Fruit fly (Drosophila melanogaster) whole organism, embryonic: ENCODE results near the gene CG32551.

ENCODE experiments used
- Atf6 ChIP-seq: fragments of 200-800 bp; sonication (Bioruptor generic); IDR thresholded peaks from 2 replicates; pipeline ENCODE4 v1.3.6; 2022; ENCODE audit warnings: missing biosample characterization, missing genetic modification characterization
- CG1024 ChIP-seq: fragments of 200-800 bp; sonication (Bioruptor generic); IDR thresholded peaks from 2 replicates; pipeline ENCODE4 v1.3.6; 2022; ENCODE audit warnings: missing biosample characterization, missing genetic modification characterization
- CG13894 ChIP-seq: fragments of 200-800 bp; sonication (Bioruptor generic); optimal IDR thresholded peaks from 3 replicates; lab custom pipeline; 2018; ENCODE audit warnings: missing biosample characterization, mild to moderate bottlenecking, missing genetic modification characterization, moderate library complexity
- CG15269 ChIP-seq: fragments of 200-800 bp; sonication (Bioruptor generic); optimal IDR thresholded peaks from 2 replicates; lab custom pipeline; 2018; ENCODE audit warnings: missing biosample characterization, mild to moderate bottlenecking, missing genetic modification characterization, moderate library complexity
- CG1529 ChIP-seq: fragments of 200-800 bp; sonication (Bioruptor generic); optimal IDR thresholded peaks from 3 replicates; lab custom pipeline; 2018; ENCODE audit warnings: missing biosample characterization, missing genetic modification characterization
- CG15601 ChIP-seq: fragments of 200-800 bp; sonication (Bioruptor generic); optimal IDR thresholded peaks from 3 replicates; lab custom pipeline; 2019; ENCODE audit warnings: missing biosample characterization, mild to moderate bottlenecking, missing genetic modification characterization, moderate library complexity
- CG1647 ChIP-seq: fragments of 200-800 bp; sonication (Bioruptor generic); optimal IDR thresholded peaks from 3 replicates; lab custom pipeline; 2016; ENCODE audit warnings: missing biosample characterization, missing genetic modification characterization
- CG16813 ChIP-seq: fragments of 200-800 bp; sonication (Bioruptor generic); IDR thresholded peaks from 3 replicates; pipeline ENCODE4 v1.3.6; 2022; ENCODE audit warnings: missing biosample characterization, missing genetic modification characterization; ENCODE audit not compliant: partially characterized antibody
- CG16863 ChIP-seq: fragments of 200-800 bp; sonication (Bioruptor generic); optimal IDR thresholded peaks from 3 replicates; lab custom pipeline; 2016; ENCODE audit warnings: missing biosample characterization, missing genetic modification characterization
- CG17361 ChIP-seq: fragments of 200-800 bp; sonication (Bioruptor generic); IDR thresholded peaks from 3 replicates; pipeline ENCODE4 v1.3.6; 2022; ENCODE audit warnings: missing biosample characterization, missing genetic modification characterization
- CG17385 ChIP-seq: fragments of 200-800 bp; sonication (Bioruptor generic); optimal IDR thresholded peaks from 3 replicates; lab custom pipeline; 2018; ENCODE audit warnings: missing biosample characterization, mild to moderate bottlenecking, missing genetic modification characterization
- CG18619 ChIP-seq: fragments of 200-800 bp; sonication (Bioruptor generic); optimal IDR thresholded peaks from 3 replicates; lab custom pipeline; 2017; ENCODE audit warnings: missing biosample characterization, mild to moderate bottlenecking, missing genetic modification characterization
- CG31224 ChIP-seq: fragments of 200-800 bp; sonication (Bioruptor generic); IDR thresholded peaks from 2 replicates; pipeline ENCODE4 v1.3.6; 2022; ENCODE audit warnings: missing biosample characterization, missing genetic modification characterization
- CG32532 ChIP-seq: fragments of 200-800 bp; sonication (Bioruptor generic); IDR thresholded peaks from 2 replicates; pipeline ENCODE4 v1.3.6; 2022; ENCODE audit warnings: missing biosample characterization, missing genetic modification characterization
- CG3281 ChIP-seq: fragments of 200-800 bp; sonication (Bioruptor generic); optimal IDR thresholded peaks from 3 replicates; lab custom pipeline; 2017; ENCODE audit warnings: missing biosample characterization, mild to moderate bottlenecking, missing genetic modification characterization
- CG4328 ChIP-seq: fragments of 200-800 bp; sonication (Bioruptor generic); optimal IDR thresholded peaks from 3 replicates; lab custom pipeline; 2017; ENCODE audit warnings: missing biosample characterization, missing genetic modification reagents, missing genetic modification characterization
- CG6272 ChIP-seq: fragments of 200-800 bp; sonication (Bioruptor generic); IDR thresholded peaks from 2 replicates; pipeline ENCODE4 v1.3.6; 2022; ENCODE audit warnings: missing biosample characterization, missing genetic modification characterization
- CG6813 ChIP-seq: fragments of 200-800 bp; sonication (Bioruptor generic); optimal IDR thresholded peaks from 2 replicates; lab custom pipeline; 2017; ENCODE audit warnings: missing biosample characterization, missing genetic modification characterization, mild to moderate bottlenecking, moderate library complexity, missing genetic modification reagents
- CG6854 ChIP-seq: fragments of 200-800 bp; sonication (Bioruptor generic); optimal IDR thresholded peaks from 3 replicates; lab custom pipeline; 2017; ENCODE audit warnings: missing biosample characterization, mild to moderate bottlenecking, missing genetic modification characterization
- CG8281 ChIP-seq: fragments of 200-800 bp; sonication (Bioruptor generic); optimal IDR thresholded peaks from 2 replicates; lab custom pipeline; 2018; ENCODE audit warnings: missing biosample characterization, mild to moderate bottlenecking, missing genetic modification characterization, moderate library complexity
- CG9797 ChIP-seq: fragments of 200-800 bp; sonication (Bioruptor generic); optimal IDR thresholded peaks from 3 replicates; lab custom pipeline; 2018; ENCODE audit warnings: missing biosample characterization, mild to moderate bottlenecking, missing genetic modification characterization
- CHES-1-like ChIP-seq: fragments of 200-800 bp; sonication (Bioruptor generic); optimal IDR thresholded peaks from 2 replicates; lab custom pipeline; 2016; ENCODE audit warnings: missing biosample characterization, missing genetic modification characterization
- Camta ChIP-seq: fragments of 200-800 bp; sonication (Bioruptor generic); optimal IDR thresholded peaks from 2 replicates; lab custom pipeline; 2016; ENCODE audit warnings: missing biosample characterization, missing genetic modification characterization
- Doc2 ChIP-seq: fragments of 200-800 bp; sonication (Bioruptor generic); IDR thresholded peaks from 2 replicates; pipeline ENCODE4 v1.3.6; 2022; ENCODE audit warnings: missing biosample characterization, missing genetic modification characterization
- ERR ChIP-seq: fragments of 200-800 bp; sonication (Bioruptor generic); optimal IDR thresholded peaks from 2 replicates; lab custom pipeline; 2016; ENCODE audit warnings: missing biosample characterization, missing genetic modification characterization
- Ets65A ChIP-seq: fragments of 200-800 bp; sonication (Bioruptor generic); peaks from one replicate; lab custom pipeline; 2016; ENCODE audit warnings: missing biosample characterization, missing genetic modification characterization
- Gug ChIP-seq: fragments of 200-800 bp; sonication (Bioruptor generic); IDR thresholded peaks from 4 replicates; pipeline ENCODE4 v1.3.6; 2022; ENCODE audit warnings: missing biosample characterization, missing genetic modification characterization
- Lpt ChIP-seq: fragments of >200 bp; optimal IDR thresholded peaks from 2 replicates; lab custom pipeline; 2018; ENCODE audit warnings: missing biosample characterization, missing genetic modification characterization
- NfI ChIP-seq: fragments of 200-800 bp; sonication (Bioruptor generic); optimal IDR thresholded peaks from 3 replicates; lab custom pipeline; 2018; ENCODE audit warnings: missing biosample characterization, mild to moderate bottlenecking, missing genetic modification characterization, moderate library complexity
- Pdp1 ChIP-seq, 2 experiments: fragments of 200-800 bp; sonication (Bioruptor generic); optimal IDR thresholded peaks; 3 replicates each; lab custom pipeline; 2016; ENCODE audit warnings: missing biosample characterization in 2 of 2, missing genetic modification characterization in 2 of 2, mild to moderate bottlenecking in 1 of 2, moderate library complexity in 1 of 2
- Rfx ChIP-seq: fragments of 200-800 bp; sonication (Bioruptor generic); IDR thresholded peaks from 2 replicates; pipeline ENCODE4 v1.3.6; 2022; ENCODE audit warnings: missing biosample characterization, missing genetic modification characterization
- Six4 ChIP-seq: fragments of 200-800 bp; sonication (Bioruptor generic); optimal IDR thresholded peaks from 2 replicates; lab custom pipeline; 2016; ENCODE audit warnings: missing biosample characterization, missing genetic modification characterization
- Ssrp ChIP-seq: fragments of 200-800 bp; sonication (Bioruptor generic); optimal IDR thresholded peaks from 2 replicates; lab custom pipeline; 2018; ENCODE audit warnings: missing biosample characterization, mild to moderate bottlenecking, missing genetic modification characterization, moderate library complexity
- chif ChIP-seq, 2 experiments: fragments of 200-800 bp; sonication (Bioruptor generic); optimal IDR thresholded peaks; 3 replicates each; lab custom pipeline; 2016; ENCODE audit warnings: missing biosample characterization in 2 of 2, missing genetic modification characterization in 2 of 2
- disco-r ChIP-seq: fragments of 200-800 bp; sonication (Bioruptor generic); optimal IDR thresholded peaks from 2 replicates; lab custom pipeline; 2016; ENCODE audit warnings: missing biosample characterization, missing genetic modification characterization
- dm ChIP-seq: fragments of 200-800 bp; sonication (Bioruptor generic); optimal IDR thresholded peaks from 3 replicates; lab custom pipeline; 2016; ENCODE audit warnings: missing biosample characterization, missing genetic modification characterization
- gsb-n ChIP-seq: fragments of 200-800 bp; sonication (Bioruptor generic); optimal IDR thresholded peaks from 3 replicates; lab custom pipeline; 2018; ENCODE audit warnings: missing biosample characterization, mild to moderate bottlenecking, missing genetic modification characterization
- hth ChIP-seq: fragments of >200 bp; optimal IDR thresholded peaks from 2 replicates; lab custom pipeline; 2017; ENCODE audit warnings: inconsistent platforms
- inv ChIP-seq: fragments of 200-800 bp; sonication (Bioruptor generic); IDR thresholded peaks from 2 replicates; pipeline ENCODE4 v1.3.6; 2022; ENCODE audit warnings: missing biosample characterization, missing genetic modification characterization; ENCODE audit not compliant: partially characterized antibody
- kay ChIP-seq: fragments of 200-800 bp; sonication (Bioruptor generic); optimal IDR thresholded peaks from 2 replicates; lab custom pipeline; 2016; ENCODE audit warnings: missing biosample characterization, missing genetic modification characterization
- lab ChIP-seq: fragments of 200-800 bp; sonication (Bioruptor generic); optimal IDR thresholded peaks from 3 replicates; lab custom pipeline; 2017; ENCODE audit warnings: missing biosample characterization, missing genetic modification characterization, mild to moderate bottlenecking, moderate library complexity, missing genetic modification reagents
- luna ChIP-seq: fragments of 200-800 bp; sonication (Bioruptor generic); optimal IDR thresholded peaks from 2 replicates; lab custom pipeline; 2016; ENCODE audit warnings: missing biosample characterization, missing genetic modification characterization
- nom ChIP-seq: fragments of 200-800 bp; sonication (Bioruptor generic); optimal IDR thresholded peaks from 2 replicates; lab custom pipeline; 2017; ENCODE audit warnings: missing biosample characterization, missing genetic modification characterization, mild to moderate bottlenecking, moderate library complexity, missing genetic modification reagents
- p53 ChIP-seq: fragments of 200-800 bp; sonication (Bioruptor generic); optimal IDR thresholded peaks from 2 replicates; lab custom pipeline; 2016; ENCODE audit warnings: missing biosample characterization, missing genetic modification characterization
- scrt ChIP-seq: fragments of 200-800 bp; sonication (Bioruptor generic); optimal IDR thresholded peaks from 2 replicates; lab custom pipeline; 2018; ENCODE audit warnings: missing biosample characterization, mild to moderate bottlenecking, missing genetic modification characterization, moderate library complexity
- sd ChIP-seq: fragments of 200-800 bp; sonication (Bioruptor generic); optimal IDR thresholded peaks from 3 replicates; lab custom pipeline; 2018; ENCODE audit warnings: missing biosample characterization, mild to moderate bottlenecking, missing genetic modification characterization, moderate library complexity
- sim ChIP-seq: fragments of 200-800 bp; sonication (Bioruptor generic); IDR thresholded peaks from 2 replicates; pipeline ENCODE4 v1.3.6; 2022; ENCODE audit warnings: missing biosample characterization, missing genetic modification characterization
- so ChIP-seq: fragments of 200-800 bp; sonication (Bioruptor generic); IDR thresholded peaks from 3 replicates; pipeline ENCODE4 v1.3.6; 2022; ENCODE audit warnings: missing biosample characterization, missing genetic modification characterization
- unpg ChIP-seq: fragments of 200-800 bp; sonication (Bioruptor generic); optimal IDR thresholded peaks from 3 replicates; lab custom pipeline; 2018; ENCODE audit warnings: missing biosample characterization, mild to moderate bottlenecking, missing genetic modification characterization, moderate library complexity
- vfl ChIP-seq: fragments of 200-800 bp; sonication (Bioruptor generic); optimal IDR thresholded peaks from 2 replicates; lab custom pipeline; 2016; ENCODE audit warnings: missing biosample characterization, missing genetic modification characterization
- zf30C ChIP-seq: fragments of 200-800 bp; sonication (Bioruptor generic); optimal IDR thresholded peaks from 3 replicates; lab custom pipeline; 2018; ENCODE audit warnings: missing biosample characterization, mild to moderate bottlenecking, missing genetic modification characterization

CG32551 gene

DNA sequence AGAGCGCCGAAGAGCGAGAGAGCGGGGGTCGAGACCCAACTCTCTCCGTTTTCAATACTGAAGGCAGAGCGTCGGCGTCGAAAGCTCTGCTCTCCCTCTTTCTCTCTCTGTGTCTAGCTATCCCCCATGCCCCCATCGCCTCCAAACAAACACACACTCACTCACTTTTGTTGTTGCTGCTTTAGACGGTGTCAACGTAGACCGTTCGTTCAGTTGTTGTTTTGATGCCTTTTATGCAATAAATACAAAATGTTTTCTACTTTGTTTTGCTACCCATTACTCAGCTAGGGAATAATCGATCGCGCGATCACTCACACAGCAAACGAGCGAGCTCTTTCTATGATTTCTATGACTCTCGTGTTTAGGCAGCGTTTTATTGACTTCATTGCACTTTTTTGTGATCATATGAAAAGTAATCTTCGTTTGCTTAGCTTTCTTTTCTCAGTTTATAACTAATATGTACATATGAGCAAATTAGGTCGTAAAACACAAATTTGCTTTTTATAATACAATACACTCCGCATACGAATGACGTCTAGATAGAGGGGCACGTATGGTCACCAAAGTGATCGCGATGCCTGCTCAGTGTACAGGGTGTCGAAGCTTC is 33.9 kb upstream of the CG32551 start (continued):
- TF ChIP-seq CG31224 (GFP tag; lab: Robert Waterston, UW): no peak
- peak; percentile 49 for TF ChIP-seq CG18619
- peak; percentile 17 for TF ChIP-seq CG3281 (GFP tag; lab: Kevin White, UChicago)
- no peak for TF ChIP-seq CG15601 (tag; lab: Kevin White, UChicago)
- no peak for TF ChIP-seq luna (GFP tag; lab: Kevin White, UChicago)
- no peak for TF ChIP-seq CG1529 (GFP tag; lab: Kevin White, UChicago)
- no peak for TF ChIP-seq CG1647 (GFP tag; lab: Kevin White, UChicago)
- TF ChIP-seq Atf6 (GFP tag; lab: Robert Waterston, UW): no peak
- TF ChIP-seq sd (tag; lab: Kevin White, UChicago): no peak
- TF ChIP-seq p53: no peak
- TF ChIP-seq CG15269 (tag; lab: Kevin White, UChicago): peak; percentile 12
- no peak for TF ChIP-seq sim (GFP tag; lab: Robert Waterston, UW)
- TF ChIP-seq CG32532 (GFP tag; lab: Robert Waterston, UW): no peak; the same call in 1 of the 2 replicates
- TF ChIP-seq CG13894 (tag; lab: Kevin White, UChicago): no peak
- no peak for TF ChIP-seq hth (lab: Kevin White, UChicago)
- peak; percentile 33 for TF ChIP-seq nom (GFP tag; lab: Kevin White, UChicago)
- no peak for TF ChIP-seq CG8281 (tag; lab: Kevin White, UChicago)
- TF ChIP-seq dm (GFP tag; lab: Kevin White, UChicago): peak; percentile 42
- TF ChIP-seq CG16863: peak; percentile 36
- no peak for TF ChIP-seq vfl (GFP tag; lab: Kevin White, UChicago)
- peak; percentile 90 for TF ChIP-seq Ets65A (GFP tag; lab: Kevin White, UChicago)
- 0 out of 4 replicates have a peak, but pooled peaks have one; percentile 9 for TF ChIP-seq Gug (GFP tag; lab: Robert Waterston, UW)
- TF ChIP-seq Camta: peak; percentile 1
- TF ChIP-seq CG6854 (GFP tag; lab: Kevin White, UChicago): no peak
- no peak for TF ChIP-seq Doc2 (GFP tag; lab: Robert Waterston, UW)
- TF ChIP-seq unpg (GFP tag; lab: Kevin White, UChicago): no peak
- no peak for TF ChIP-seq ERR (GFP tag; lab: Kevin White, UChicago)
- no peak for TF ChIP-seq CG6813 (GFP tag; lab: Kevin White, UChicago)
- no peak for TF ChIP-seq CG16813 (GFP tag; lab: Robert Waterston, UW)
- TF ChIP-seq CHES-1-like (GFP tag; lab: Kevin White, UChicago): peak; percentile 11
- TF ChIP-seq chif (GFP tag; optimal IDR thresholded peaks at IDR 0.05; lab: Kevin White, UChicago): no peak
- no peak for TF ChIP-seq CG1024 (GFP tag; lab: Robert Waterston, UW)
- TF ChIP-seq Lpt: no peak
- TF ChIP-seq so (GFP tag; lab: Robert Waterston, UW): no peak
- TF ChIP-seq inv (GFP tag; lab: Robert Waterston, UW): no peak
- TF ChIP-seq scrt: no peak
- peak; percentile 32; the same call in 2 of the 3 replicates for TF ChIP-seq CG17361 (GFP tag; lab: Robert Waterston, UW)
- no peak for TF ChIP-seq CG4328
- no peak for TF ChIP-seq lab (GFP tag; lab: Kevin White, UChicago)
- TF ChIP-seq CG9797 (GFP tag; lab: Kevin White, UChicago): no peak
- TF ChIP-seq CG17385 (GFP tag; lab: Kevin White, UChicago): no peak
- TF ChIP-seq zf30C (GFP tag; lab: Kevin White, UChicago): no peak
- TF ChIP-seq Pdp1 (GFP tag; optimal IDR thresholded peaks at IDR 0.05; lab: Kevin White, UChicago): peak in 1 of 2 experiments; percentile 97
- TF ChIP-seq Rfx (GFP tag; lab: Robert Waterston, UW): no peak
- TF ChIP-seq gsb-n (tag; lab: Kevin White, UChicago): no peak
- no peak for TF ChIP-seq disco-r
- TF ChIP-seq Six4: no peak
- no peak for TF ChIP-seq kay (GFP tag; lab: Kevin White, UChicago)
- peak; percentile 31 for TF ChIP-seq Ssrp (tag; lab: Kevin White, UChicago)
- TF ChIP-seq NfI (GFP tag; lab: Kevin White, UChicago): no peak
- no peak for TF ChIP-seq CG6272 (GFP tag; lab: Robert Waterston, UW)
